Fruit fly (Drosophila melanogaster) whole organism, embryonic: ENCODE measurements around the gene CG13108.

ENCODE experiments used
- Awh ChIP-seq: fragments of 200-800 bp; sonication (Bioruptor generic); IDR thresholded peaks from 2 replicates; pipeline ENCODE4, ENCODE4 v1.3.6; 2022; ENCODE audit warnings: missing biosample characterization, missing genetic modification characterization
- CG10147 ChIP-seq: fragments of 200-800 bp; sonication (Bioruptor generic); optimal IDR thresholded peaks from 2 replicates; lab custom pipeline; 2019; ENCODE audit warnings: missing biosample characterization, mild to moderate bottlenecking, missing genetic modification characterization, moderate library complexity
- CG10979 ChIP-seq: fragments of 200-800 bp; sonication (Bioruptor generic); optimal IDR thresholded peaks from 2 replicates; lab custom pipeline; 2018; ENCODE audit warnings: missing biosample characterization, mild to moderate bottlenecking, missing genetic modification characterization, moderate library complexity
- CG12071 ChIP-seq: fragments of 200-800 bp; sonication (Bioruptor generic); optimal IDR thresholded peaks from 3 replicates; lab custom pipeline; 2018; ENCODE audit warnings: missing biosample characterization, mild to moderate bottlenecking, missing genetic modification characterization
- CG12236 ChIP-seq: fragments of 200-800 bp; sonication (Bioruptor generic); optimal IDR thresholded peaks from 2 replicates; lab custom pipeline; 2016; ENCODE audit warnings: missing biosample characterization, missing genetic modification characterization
- CG1233 ChIP-seq: fragments of 200-800 bp; sonication (Bioruptor generic); optimal IDR thresholded peaks from 4 replicates; lab custom pipeline; 2018; ENCODE audit warnings: missing biosample characterization, mild to moderate bottlenecking, missing genetic modification characterization
- CG13123 ChIP-seq: fragments of 200-800 bp; sonication (Bioruptor generic); optimal IDR thresholded peaks from 2 replicates; lab custom pipeline; 2016; ENCODE audit warnings: missing biosample characterization, missing genetic modification characterization
- CG13424 ChIP-seq: fragments of 200-800 bp; sonication (Bioruptor generic); optimal IDR thresholded peaks from 2 replicates; lab custom pipeline; 2019; ENCODE audit warnings: missing biosample characterization, mild to moderate bottlenecking, missing genetic modification characterization, moderate library complexity
- CG13624 ChIP-seq: fragments of 200-800 bp; sonication (Bioruptor generic); optimal IDR thresholded peaks from 2 replicates; lab custom pipeline; 2016; ENCODE audit warnings: missing biosample characterization, missing genetic modification characterization
- CG14014 ChIP-seq: fragments of 200-800 bp; sonication (Bioruptor generic); IDR thresholded peaks from 2 replicates; pipeline ENCODE4 v1.3.6; 2022; ENCODE audit warnings: missing biosample characterization, missing genetic modification characterization
- CG16779 ChIP-seq: fragments of 200-800 bp; sonication (Bioruptor generic); IDR thresholded peaks from 2 replicates; pipeline ENCODE4 v1.3.6; 2022; ENCODE audit warnings: missing biosample characterization, missing genetic modification characterization
- CG17359 ChIP-seq: fragments of 200-800 bp; sonication (Bioruptor generic); optimal IDR thresholded peaks from 3 replicates; lab custom pipeline; 2018; ENCODE audit warnings: missing biosample characterization, mild to moderate bottlenecking, missing genetic modification characterization, moderate library complexity
- CG2199 ChIP-seq: fragments of 200-800 bp; sonication (Bioruptor generic); IDR thresholded peaks from 3 replicates; pipeline ENCODE4 v1.3.6; 2022; ENCODE audit warnings: missing biosample characterization, missing genetic modification characterization
- CG30403 ChIP-seq: fragments of 200-800 bp; sonication (Bioruptor generic); optimal IDR thresholded peaks from 3 replicates; lab custom pipeline; 2016; ENCODE audit warnings: missing biosample characterization, missing genetic modification characterization
- CG3065 ChIP-seq: fragments of 200-800 bp; sonication (Bioruptor generic); optimal IDR thresholded peaks from 2 replicates; lab custom pipeline; 2016; ENCODE audit warnings: missing biosample characterization, missing genetic modification characterization
- CG31388 ChIP-seq: fragments of 200-800 bp; sonication (Bioruptor generic); optimal IDR thresholded peaks from 2 replicates; lab custom pipeline; 2016; ENCODE audit warnings: missing biosample characterization, missing genetic modification characterization
- CG6689 ChIP-seq: fragments of 200-800 bp; sonication (Bioruptor generic); IDR thresholded peaks from 2 replicates; pipeline ENCODE4 v1.3.6; 2022; ENCODE audit warnings: missing biosample characterization, missing genetic modification characterization
- CG6791 ChIP-seq: fragments of 200-800 bp; sonication (Bioruptor generic); IDR thresholded peaks from 3 replicates; pipeline ENCODE4 v1.3.6; 2022; ENCODE audit warnings: missing biosample characterization, missing genetic modification characterization; ENCODE audit not compliant: partially characterized antibody
- CG6854 ChIP-seq: fragments of 200-800 bp; sonication (Bioruptor generic); optimal IDR thresholded peaks from 3 replicates; lab custom pipeline; 2017; ENCODE audit warnings: missing biosample characterization, mild to moderate bottlenecking, missing genetic modification characterization
- CG8944 ChIP-seq: fragments of 200-800 bp; sonication (Bioruptor generic); optimal IDR thresholded peaks from 3 replicates; lab custom pipeline; 2016; ENCODE audit warnings: missing biosample characterization, missing genetic modification characterization
- CG9817 ChIP-seq: fragments of 200-800 bp; sonication (Bioruptor generic); optimal IDR thresholded peaks from 2 replicates; lab custom pipeline; 2018; ENCODE audit warnings: missing biosample characterization, mild to moderate bottlenecking, missing genetic modification characterization, moderate library complexity
- CG9932 ChIP-seq: fragments of 200-800 bp; sonication (Bioruptor generic); IDR thresholded peaks from 2 replicates; pipeline ENCODE4 v1.3.6; 2022; ENCODE audit warnings: missing biosample characterization, missing genetic modification characterization
- CkIIα-i1 ChIP-seq: fragments of 200-800 bp; sonication (Bioruptor generic); IDR thresholded peaks from 2 replicates; pipeline ENCODE4 v1.3.6; 2022; ENCODE audit warnings: missing biosample characterization, missing genetic modification characterization
- Dip3 ChIP-seq: fragments of 200-800 bp; sonication (Bioruptor generic); optimal IDR thresholded peaks from 3 replicates; lab custom pipeline; 2016; ENCODE audit warnings: missing biosample characterization, missing genetic modification characterization
- Dref ChIP-seq: fragments of 200-800 bp; sonication (Bioruptor generic); IDR thresholded peaks from 2 replicates; pipeline ENCODE4 v1.3.6; 2022; ENCODE audit warnings: missing biosample characterization, missing genetic modification characterization
- HLH3B ChIP-seq: fragments of 200-800 bp; sonication (Bioruptor generic); IDR thresholded peaks from 2 replicates; pipeline ENCODE4 v1.3.6; 2022; ENCODE audit warnings: missing biosample characterization, missing genetic modification characterization
- Mad ChIP-seq: fragments of 200-800 bp; sonication (Bioruptor generic); optimal IDR thresholded peaks from 2 replicates; lab custom pipeline; 2016; ENCODE audit warnings: missing biosample characterization, missing genetic modification characterization
- NC2β ChIP-seq: fragments of 200-800 bp; sonication (Bioruptor generic); optimal IDR thresholded peaks from 2 replicates; lab custom pipeline; 2016; ENCODE audit warnings: missing biosample characterization, missing genetic modification characterization
- Vsx1 ChIP-seq: fragments of 200-800 bp; sonication (Bioruptor generic); optimal IDR thresholded peaks from 2 replicates; lab custom pipeline; 2017; ENCODE audit warnings: missing biosample characterization, mild to moderate bottlenecking, missing genetic modification characterization, missing genetic modification reagents
- ato ChIP-seq: fragments of 200-800 bp; sonication (Bioruptor generic); IDR thresholded peaks from 2 replicates; pipeline ENCODE4 v1.3.6; 2022; ENCODE audit warnings: missing biosample characterization, missing genetic modification characterization; ENCODE audit not compliant: partially characterized antibody
- dimm ChIP-seq: fragments of 200-800 bp; sonication (Bioruptor generic); IDR thresholded peaks from 2 replicates; pipeline ENCODE4 v1.3.6; 2022; ENCODE audit warnings: missing biosample characterization, missing genetic modification characterization
- dm ChIP-seq: fragments of 200-800 bp; sonication (Bioruptor generic); optimal IDR thresholded peaks from 3 replicates; lab custom pipeline; 2016; ENCODE audit warnings: missing biosample characterization, missing genetic modification characterization
- eyg ChIP-seq: fragments of 200-800 bp; sonication (Bioruptor generic); optimal IDR thresholded peaks from 3 replicates; lab custom pipeline; 2016; ENCODE audit warnings: missing biosample characterization, missing genetic modification characterization
- jing ChIP-seq: fragments of 200-800 bp; sonication (Bioruptor generic); optimal IDR thresholded peaks from 2 replicates; lab custom pipeline; 2018; ENCODE audit warnings: missing biosample characterization, mild to moderate bottlenecking, missing genetic modification characterization
- ken ChIP-seq: fragments of 200-800 bp; sonication (Bioruptor generic); IDR thresholded peaks from 3 replicates; pipeline ENCODE4 v1.3.6; 2022; ENCODE audit warnings: missing biosample characterization, missing genetic modification characterization
- kni ChIP-seq: fragments of 200-800 bp; sonication (Bioruptor generic); optimal IDR thresholded peaks from 3 replicates; lab custom pipeline; 2017; ENCODE audit warnings: mild to moderate bottlenecking, missing biosample characterization, missing genetic modification reagents, missing genetic modification characterization
- knrl ChIP-seq: fragments of 200-800 bp; sonication (Bioruptor generic); IDR thresholded peaks from 3 replicates; pipeline ENCODE4 v1.3.6; 2022; ENCODE audit warnings: missing biosample characterization, missing genetic modification characterization; ENCODE audit not compliant: partially characterized antibody
- lola ChIP-seq, 3 experiments: fragments of >200 bp in 2 of 3; fragments of 200-800 bp in 1 of 3; sonication (Bioruptor generic) in 1 of 3; optimal IDR thresholded peaks; 2 replicates each; lab custom pipeline; 2017 to 2019; ENCODE audit warnings: missing biosample characterization in 3 of 3, missing genetic modification characterization in 3 of 3, mild to moderate bottlenecking in 1 of 3, moderate library complexity in 1 of 3
- luna ChIP-seq: fragments of 200-800 bp; sonication (Bioruptor generic); optimal IDR thresholded peaks from 2 replicates; lab custom pipeline; 2016; ENCODE audit warnings: missing biosample characterization, missing genetic modification characterization
- mirr ChIP-seq: fragments of 200-800 bp; sonication (Bioruptor generic); optimal IDR thresholded peaks from 3 replicates; lab custom pipeline; 2018; ENCODE audit warnings: missing biosample characterization, mild to moderate bottlenecking, missing genetic modification characterization
- nmo ChIP-seq: fragments of 200-800 bp; sonication (Bioruptor generic); optimal IDR thresholded peaks from 2 replicates; lab custom pipeline; 2018; ENCODE audit warnings: missing biosample characterization, mild to moderate bottlenecking, missing genetic modification characterization, moderate library complexity
- oc ChIP-seq: fragments of 200-800 bp; sonication (Bioruptor generic); optimal IDR thresholded peaks from 2 replicates; lab custom pipeline; 2018; ENCODE audit warnings: missing biosample characterization, mild to moderate bottlenecking, missing genetic modification characterization, moderate library complexity
- repo ChIP-seq: fragments of 200-800 bp; sonication (Bioruptor generic); optimal IDR thresholded peaks from 2 replicates; lab custom pipeline; 2016; ENCODE audit warnings: missing biosample characterization, missing genetic modification characterization
- row ChIP-seq: fragments of 200-800 bp; sonication (Bioruptor generic); IDR thresholded peaks from 3 replicates; pipeline ENCODE4 v1.3.6; 2022; ENCODE audit warnings: missing biosample characterization, missing genetic modification characterization
- salm ChIP-seq: fragments of 200-800 bp; sonication (Bioruptor generic); optimal IDR thresholded peaks from 2 replicates; lab custom pipeline; 2018; ENCODE audit warnings: missing biosample characterization, mild to moderate bottlenecking, missing genetic modification characterization
- slbo ChIP-seq: fragments of 200-800 bp; sonication (Bioruptor generic); IDR thresholded peaks from 2 replicates; pipeline ENCODE4 v1.3.6; 2022; ENCODE audit warnings: missing biosample characterization, missing genetic modification characterization
- stc ChIP-seq: fragments of 200-800 bp; sonication (Bioruptor generic); IDR thresholded peaks from 2 replicates; pipeline ENCODE4 v1.3.6; 2022; ENCODE audit warnings: missing biosample characterization, missing genetic modification characterization
- tna ChIP-seq: fragments of 200-800 bp; sonication (Bioruptor generic); IDR thresholded peaks from 2 replicates; pipeline ENCODE4 v1.3.6; 2022; ENCODE audit warnings: missing biosample characterization, missing genetic modification characterization; ENCODE audit not compliant: partially characterized antibody
- twi ChIP-seq: fragments of 200-800 bp; optimal IDR thresholded peaks from 2 replicates; lab custom pipeline; 2019; ENCODE audit warnings: missing biosample characterization, mild to moderate bottlenecking, missing genetic modification characterization, moderate library complexity
- vvl ChIP-seq: fragments of 200-800 bp; sonication (Bioruptor generic); IDR thresholded peaks from 2 replicates; pipeline ENCODE4 v1.3.6; 2022; ENCODE audit warnings: missing biosample characterization, missing genetic modification characterization
- wor ChIP-seq: fragments of 200-800 bp; sonication (Bioruptor generic); IDR thresholded peaks from 2 replicates; pipeline ENCODE4 v1.3.6; 2022; ENCODE audit warnings: missing biosample characterization, missing genetic modification characterization

Gene CG13108

DNA sequence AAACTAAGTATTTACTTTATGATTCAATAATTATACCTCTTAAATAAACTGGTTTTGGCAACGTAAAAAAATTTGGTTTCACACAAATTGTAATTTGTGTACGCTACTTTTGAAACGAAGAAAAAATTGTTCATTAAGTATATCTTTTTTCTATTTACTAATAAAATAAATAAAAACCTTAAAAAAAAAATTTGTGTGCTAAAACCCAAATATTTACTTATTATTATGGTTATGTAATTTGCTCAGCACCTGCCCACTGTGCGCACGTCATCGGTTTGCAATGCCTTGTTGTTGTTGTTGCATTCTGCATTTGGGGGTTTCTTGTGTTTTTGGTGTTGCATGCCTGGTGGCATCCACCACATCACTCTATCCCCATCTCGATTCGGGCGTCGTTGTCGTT is 43.1 kb downstream of the CG13108 start (continued):
- no peak for TF ChIP-seq twi (tag; lab: Kevin White, UChicago)
- TF ChIP-seq CG6791 (GFP tag; lab: Robert Waterston, UW), result no peak
- no peak for TF ChIP-seq dimm (GFP tag; lab: Robert Waterston, UW)
- TF ChIP-seq nmo (GFP tag; lab: Kevin White, UChicago), result peak; percentile 77
- no peak for TF ChIP-seq tna (GFP tag; lab: Robert Waterston, UW)
- no peak for TF ChIP-seq Mad (GFP tag; lab: Kevin White, UChicago)
- TF ChIP-seq CG8944 (GFP tag; lab: Kevin White, UChicago), result no peak
- peak; percentile 9; the same call in 1 of the 2 replicates for TF ChIP-seq slbo (GFP tag; lab: Robert Waterston, UW)
- TF ChIP-seq salm (tag; lab: Kevin White, UChicago), result peak; percentile 35
- no peak for TF ChIP-seq dm (GFP tag; lab: Kevin White, UChicago)
- TF ChIP-seq oc (tag; lab: Kevin White, UChicago), result peak; percentile 3
- TF ChIP-seq Awh, result peak; percentile 55; the same call in 1 of the 2 replicates
- peak; percentile 56 for TF ChIP-seq stc (GFP tag; lab: Robert Waterston, UW)
- no peak for TF ChIP-seq CG12071 (GFP tag; lab: Kevin White, UChicago)
- no peak for TF ChIP-seq CG6854 (GFP tag; lab: Kevin White, UChicago)
- TF ChIP-seq CG13123, result no peak
- no peak for TF ChIP-seq CG10147
- TF ChIP-seq CG9932, result no peak
- TF ChIP-seq Dref (GFP tag; lab: Robert Waterston, UW), result no peak
- TF ChIP-seq knrl (GFP tag; lab: Robert Waterston, UW), result no peak
- no peak for TF ChIP-seq Dip3 (GFP tag; lab: Kevin White, UChicago)
- TF ChIP-seq CG1233 (GFP tag; lab: Kevin White, UChicago), result no peak
- peak in 1 of 3 experiments; percentile 54 for TF ChIP-seq lola (GFP tag; optimal IDR thresholded peaks at IDR 0.05; lab: Kevin White, UChicago)
- TF ChIP-seq CG14014 (GFP tag; lab: Robert Waterston, UW), result no peak
- TF ChIP-seq mirr (GFP tag; lab: Kevin White, UChicago), result no peak
- TF ChIP-seq eyg (GFP tag; lab: Kevin White, UChicago), result no peak
- no peak for TF ChIP-seq CG31388 (GFP tag; lab: Kevin White, UChicago)
- TF ChIP-seq CG10979, result peak; percentile 72
- TF ChIP-seq NC2β (GFP tag; lab: Kevin White, UChicago), result no peak
- no peak for TF ChIP-seq CG3065
- TF ChIP-seq kni (GFP tag; lab: Kevin White, UChicago), result no peak
- TF ChIP-seq CG16779 (GFP tag; lab: Robert Waterston, UW), result no peak
- no peak for TF ChIP-seq CG13624
- TF ChIP-seq CG9817 (tag; lab: Kevin White, UChicago), result no peak
- peak; percentile 30; the same call in 2 of the 3 replicates for TF ChIP-seq row
- peak; percentile 63 for TF ChIP-seq CG17359 (tag; lab: Kevin White, UChicago)
- no peak for TF ChIP-seq CG12236 (GFP tag; lab: Kevin White, UChicago)
- TF ChIP-seq wor, result peak; percentile 24; the same call in 1 of the 2 replicates
- no peak for TF ChIP-seq CG2199 (GFP tag; lab: Robert Waterston, UW)
- no peak for TF ChIP-seq repo (GFP tag; lab: Kevin White, UChicago)
- TF ChIP-seq luna (GFP tag; lab: Kevin White, UChicago), result no peak
- peak; percentile 40 for TF ChIP-seq CG30403 (GFP tag; lab: Kevin White, UChicago)
- peak; percentile 59; the same call in 1 of the 2 replicates for TF ChIP-seq HLH3B (GFP tag; lab: Robert Waterston, UW)
- TF ChIP-seq jing (GFP tag; lab: Kevin White, UChicago), result no peak
- TF ChIP-seq CkIIα-i1 (GFP tag; lab: Robert Waterston, UW), result no peak
- TF ChIP-seq ato (GFP tag; lab: Robert Waterston, UW), result no peak
- no peak for TF ChIP-seq Vsx1 (GFP tag; lab: Kevin White, UChicago)
- TF ChIP-seq CG13424 (tag; lab: Kevin White, UChicago), result peak; percentile 56
- 0 out of 2 replicates have a peak, but pooled peaks have one; percentile 18 for TF ChIP-seq vvl (GFP tag; lab: Robert Waterston, UW)
- peak; percentile 20; the same call in 1 of the 3 replicates for TF ChIP-seq ken
- 0 out of 2 replicates have a peak, but pooled peaks have one; percentile 6 for TF ChIP-seq CG6689 (GFP tag; lab: Robert Waterston, UW)
